Fruit fly (Drosophila melanogaster): ENCODE measurements around the gene daw.

The daw gene

DNA sequence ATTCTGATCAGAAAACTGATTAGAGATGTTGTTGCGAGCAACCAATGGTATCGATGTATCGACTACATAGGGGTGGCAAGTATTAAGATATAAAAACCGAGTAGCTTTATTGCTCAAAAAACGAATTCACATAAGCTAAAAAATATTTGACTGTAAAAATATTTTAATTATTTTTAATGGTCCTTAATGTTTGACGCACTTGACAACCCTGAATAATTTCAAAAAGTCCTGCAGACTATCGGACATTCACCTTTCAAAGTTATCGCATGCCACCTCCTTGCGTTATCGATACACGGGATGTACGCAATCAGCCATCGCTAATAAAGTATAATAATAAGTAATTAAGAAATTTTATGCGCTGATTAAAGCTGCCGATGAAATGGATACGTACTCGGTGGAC lies 45.4 kb upstream of the daw start, which contains the start of the genes HemK2, Snapin and Tnpo-SR (continued):
- peak; percentile 34 for TF ChIP-seq CG15073 (GFP tag; optimal IDR thresholded peaks at IDR 0.05)
- no peak for TF ChIP-seq Trl (optimal IDR thresholded peaks at IDR 0.05)
- TF ChIP-seq Trl (GFP tag; optimal IDR thresholded peaks at IDR 0.05): peak; percentile 81
- TF ChIP-seq Side (GFP tag; optimal IDR thresholded peaks at IDR 0.05): peak; percentile 79
- TF ChIP-seq chif (GFP tag; optimal IDR thresholded peaks at IDR 0.05): peak; percentile 69 to 82
- peak; percentile 97 for TF ChIP-seq Ets65A (GFP tag)
- peak; percentile 61 for TF ChIP-seq shn (GFP tag; optimal IDR thresholded peaks at IDR 0.05)
- peak; percentile 66; the same call in 1 of the 2 replicates for TF ChIP-seq CG16779 (GFP tag; IDR thresholded peaks at IDR 0.05)
- TF ChIP-seq lbe (GFP tag; optimal IDR thresholded peaks at IDR 0.05): peak; percentile 93
- TF ChIP-seq CG12236 (GFP tag; optimal IDR thresholded peaks at IDR 0.05): peak; percentile 52
- TF ChIP-seq Six4 (GFP tag; optimal IDR thresholded peaks at IDR 0.05): peak; percentile 77
- peak; percentile 85; the same call in 1 of the 3 replicates for TF ChIP-seq gce (GFP tag; IDR thresholded peaks at IDR 0.05)
- TF ChIP-seq ro (GFP tag; IDR thresholded peaks at IDR 0.05): peak; percentile 60
- peak; percentile 50 for TF ChIP-seq CG4360 (GFP tag; IDR thresholded peaks at IDR 0.05)
- TF ChIP-seq CG7372 (GFP tag; IDR thresholded peaks at IDR 0.05): peak; percentile 94
- TF ChIP-seq run (tag; optimal IDR thresholded peaks at IDR 0.05): peak; percentile 62
- TF ChIP-seq Adf1 (GFP tag; IDR thresholded peaks at IDR 0.05): peak; percentile 75
- peak; percentile 68 for TF ChIP-seq kah (GFP tag; optimal IDR thresholded peaks at IDR 0.05)
- peak; percentile 98 for TF ChIP-seq Doc3 (GFP tag; IDR thresholded peaks at IDR 0.05; ENCODE audit: partially characterized antibody)
- peak; percentile 76 for TF ChIP-seq mirr (GFP tag; optimal IDR thresholded peaks at IDR 0.05)
- no peak for TF ChIP-seq fru (optimal IDR thresholded peaks at IDR 0.05)
- no peak for TF ChIP-seq br (optimal IDR thresholded peaks at IDR 0.05)
- TF ChIP-seq CG4328 (GFP tag; optimal IDR thresholded peaks at IDR 0.05): peak; percentile 82
- TF ChIP-seq ac (GFP tag; optimal IDR thresholded peaks at IDR 0.05): peak; percentile 61
- TF ChIP-seq fd3F (GFP tag; optimal IDR thresholded peaks at IDR 0.05): peak; percentile 90
- TF ChIP-seq Jarid2 (GFP tag; optimal IDR thresholded peaks at IDR 0.05): no peak
- peak in 1 of 3 experiments; percentile 88 for TF ChIP-seq lola (GFP tag; optimal IDR thresholded peaks at IDR 0.05)
- TF ChIP-seq Antp (GFP tag; optimal IDR thresholded peaks at IDR 0.05): peak; percentile 82
- peak; percentile 64 for TF ChIP-seq kay (GFP tag; optimal IDR thresholded peaks at IDR 0.05)
- peak; percentile 84 to 92 for TF ChIP-seq dpn (GFP tag; optimal IDR thresholded peaks at IDR 0.05)
- peak; percentile 85 for TF ChIP-seq Optix (GFP tag; IDR thresholded peaks at IDR 0.05)
- peak; percentile 63 for TF ChIP-seq her (GFP tag; optimal IDR thresholded peaks at IDR 0.05)
- TF ChIP-seq Myb (GFP tag; optimal IDR thresholded peaks at IDR 0.05): peak; percentile 56
- peak; percentile 87 for TF ChIP-seq Drgx (GFP tag; IDR thresholded peaks at IDR 0.05)
- TF ChIP-seq btn (GFP tag; optimal IDR thresholded peaks at IDR 0.05): peak; percentile 53
- TF ChIP-seq CG7928 (GFP tag; optimal IDR thresholded peaks at IDR 0.05): peak; percentile 67
- peak; percentile 97 for TF ChIP-seq CG34224 (GFP tag; IDR thresholded peaks at IDR 0.05; ENCODE audit: partially characterized antibody)
- peak; percentile 77 for TF ChIP-seq salm (tag; optimal IDR thresholded peaks at IDR 0.05)
- TF ChIP-seq Rx (GFP tag; IDR thresholded peaks at IDR 0.05): peak; percentile 85
- peak; percentile 48 for TF ChIP-seq CG4282 (GFP tag; optimal IDR thresholded peaks at IDR 0.05)
- TF ChIP-seq ATbp (GFP tag; optimal IDR thresholded peaks at IDR 0.05): peak; percentile 73
- TF ChIP-seq CG6689 (GFP tag; IDR thresholded peaks at IDR 0.05): peak; percentile 92
- peak; percentile 95 for TF ChIP-seq tgo (GFP tag; IDR thresholded peaks at IDR 0.05)
- peak; percentile 83 for TF ChIP-seq Nf-YA (GFP tag; IDR thresholded peaks at IDR 0.05)
- peak; percentile 89 for TF ChIP-seq CG14050 (GFP tag; IDR thresholded peaks at IDR 0.05)
- no peak for TF ChIP-seq TFAM (GFP tag; optimal IDR thresholded peaks at IDR 0.05)
- peak; percentile 73 for TF ChIP-seq dati (GFP tag; IDR thresholded peaks at IDR 0.05)
- TF ChIP-seq D19B (GFP tag; optimal IDR thresholded peaks at IDR 0.05): peak; percentile 73
- TF ChIP-seq corto (GFP tag; optimal IDR thresholded peaks at IDR 0.05): peak; percentile 87
- peak; percentile 96 for TF ChIP-seq zfh1 (GFP tag; IDR thresholded peaks at IDR 0.05)
- peak; percentile 93 for TF ChIP-seq CG14860 (GFP tag; IDR thresholded peaks at IDR 0.05; ENCODE audit: partially characterized antibody)
- peak; percentile 96 for TF ChIP-seq CG12659 (GFP tag; optimal IDR thresholded peaks at IDR 0.05)
- peak; percentile 82 for TF ChIP-seq CG10462 (GFP tag; optimal IDR thresholded peaks at IDR 0.05)

All from whole organism, embryonic.